Fruit fly (Drosophila melanogaster) whole organism, embryonic: Measurements from ENCODE around the gene mad2.

Experiments
- C15 ChIP-seq: fragments of 200-800 bp; sonication (Bioruptor generic); IDR thresholded peaks from 3 replicates; pipeline ENCODE4 v1.3.6; 2022; ENCODE audit warnings: missing biosample characterization, missing genetic modification characterization
- CG10543 ChIP-seq: fragments of 200-800 bp; sonication (Bioruptor generic); optimal IDR thresholded peaks from 3 replicates; lab custom pipeline; 2017; ENCODE audit warnings: missing biosample characterization, mild to moderate bottlenecking, missing genetic modification characterization, moderate library complexity
- CG10565 ChIP-seq: fragments of 200-800 bp; sonication (Bioruptor generic); optimal IDR thresholded peaks from 3 replicates; lab custom pipeline; 2016; ENCODE audit warnings: missing biosample characterization, mild to moderate bottlenecking, missing genetic modification characterization
- CG11504 ChIP-seq: fragments of 200-800 bp; sonication (Bioruptor generic); optimal IDR thresholded peaks from 3 replicates; lab custom pipeline; 2019; ENCODE audit warnings: missing biosample characterization, mild to moderate bottlenecking, missing genetic modification characterization, moderate library complexity
- CG11696 ChIP-seq: fragments of 200-800 bp; sonication (Bioruptor generic); IDR thresholded peaks from 2 replicates; pipeline ENCODE4 v1.3.6; 2022; ENCODE audit warnings: missing biosample characterization, missing genetic modification characterization
- CG12299 ChIP-seq: fragments of 200-800 bp; sonication (Bioruptor generic); optimal IDR thresholded peaks from 2 replicates; lab custom pipeline; 2018; ENCODE audit warnings: missing biosample characterization, mild to moderate bottlenecking, missing genetic modification characterization
- CG1233 ChIP-seq: fragments of 200-800 bp; sonication (Bioruptor generic); optimal IDR thresholded peaks from 4 replicates; lab custom pipeline; 2018; ENCODE audit warnings: missing biosample characterization, mild to moderate bottlenecking, missing genetic modification characterization
- CG12391 ChIP-seq: fragments of 200-800 bp; sonication (Bioruptor generic); optimal IDR thresholded peaks from 3 replicates; lab custom pipeline; 2018; ENCODE audit warnings: missing biosample characterization, mild to moderate bottlenecking, missing genetic modification characterization, moderate library complexity
- CG12769 ChIP-seq: fragments of 200-800 bp; sonication (Bioruptor generic); optimal IDR thresholded peaks from 2 replicates; lab custom pipeline; 2019; ENCODE audit warnings: missing biosample characterization, mild to moderate bottlenecking, missing genetic modification characterization, moderate library complexity
- CG13424 ChIP-seq: fragments of 200-800 bp; sonication (Bioruptor generic); optimal IDR thresholded peaks from 2 replicates; lab custom pipeline; 2019; ENCODE audit warnings: missing biosample characterization, mild to moderate bottlenecking, missing genetic modification characterization, moderate library complexity
- CG14441 ChIP-seq: fragments of 200-800 bp; sonication (Bioruptor generic); IDR thresholded peaks from 2 replicates; pipeline ENCODE4 v1.3.6; 2022; ENCODE audit warnings: missing biosample characterization, missing genetic modification characterization
- CG15269 ChIP-seq: fragments of 200-800 bp; sonication (Bioruptor generic); optimal IDR thresholded peaks from 2 replicates; lab custom pipeline; 2018; ENCODE audit warnings: missing biosample characterization, mild to moderate bottlenecking, missing genetic modification characterization, moderate library complexity
- CG15696 ChIP-seq: fragments of 200-800 bp; sonication (Bioruptor generic); optimal IDR thresholded peaks from 2 replicates; lab custom pipeline; 2019; ENCODE audit warnings: missing biosample characterization, mild to moderate bottlenecking, missing genetic modification characterization, moderate library complexity
- CG2120 ChIP-seq: fragments of 200-800 bp; sonication (Bioruptor generic); optimal IDR thresholded peaks from 3 replicates; lab custom pipeline; 2016; ENCODE audit warnings: missing biosample characterization, missing genetic modification characterization
- CG2678 ChIP-seq: fragments of 200-800 bp; sonication (Bioruptor generic); optimal IDR thresholded peaks from 3 replicates; lab custom pipeline; 2019; ENCODE audit warnings: missing biosample characterization, mild to moderate bottlenecking, missing genetic modification characterization, moderate library complexity
- CG30431 ChIP-seq: fragments of 200-800 bp; sonication (Bioruptor generic); optimal IDR thresholded peaks from 2 replicates; lab custom pipeline; 2017; ENCODE audit warnings: missing biosample characterization, missing genetic modification characterization
- CG6175 ChIP-seq: fragments of 200-800 bp; sonication (Bioruptor generic); IDR thresholded peaks from 3 replicates; pipeline ENCODE4 v1.3.6; 2022; ENCODE audit warnings: missing biosample characterization, missing genetic modification characterization
- CG7357 ChIP-seq: fragments of 200-800 bp; sonication (Bioruptor generic); IDR thresholded peaks from 3 replicates; pipeline ENCODE4 v1.3.6; 2022; ENCODE audit warnings: missing biosample characterization, missing genetic modification characterization
- CG9932 ChIP-seq: fragments of 200-800 bp; sonication (Bioruptor generic); IDR thresholded peaks from 2 replicates; pipeline ENCODE4 v1.3.6; 2022; ENCODE audit warnings: missing biosample characterization, missing genetic modification characterization
- CTCF ChIP-seq: fragments of 200-800 bp; sonication (Bioruptor generic); optimal IDR thresholded peaks from 2 replicates; lab custom pipeline; 2017; ENCODE audit warnings: missing biosample characterization, mild to moderate bottlenecking, missing genetic modification characterization, moderate library complexity
- CoRest ChIP-seq: fragments of 200-800 bp; sonication (Bioruptor generic); optimal IDR thresholded peaks from 3 replicates; lab custom pipeline; 2018; ENCODE audit warnings: missing biosample characterization, mild to moderate bottlenecking, missing genetic modification characterization, moderate library complexity
- D19A ChIP-seq: fragments of 200-800 bp; optimal IDR thresholded peaks from 3 replicates; lab custom pipeline; 2019; ENCODE audit warnings: missing biosample characterization, mild to moderate bottlenecking, missing genetic modification characterization, moderate library complexity
- Ets65A ChIP-seq: fragments of 200-800 bp; sonication (Bioruptor generic); peaks from one replicate; lab custom pipeline; 2016; ENCODE audit warnings: missing biosample characterization, missing genetic modification characterization
- Gug ChIP-seq: fragments of 200-800 bp; sonication (Bioruptor generic); IDR thresholded peaks from 4 replicates; pipeline ENCODE4 v1.3.6; 2022; ENCODE audit warnings: missing biosample characterization, missing genetic modification characterization
- Hr51 ChIP-seq, 2 experiments: fragments of 200-800 bp; sonication (Bioruptor generic); optimal IDR thresholded peaks; 2 replicates in 1 of 2; 3 replicates in 1 of 2; lab custom pipeline; 2016 to 2018; ENCODE audit warnings: missing biosample characterization in 2 of 2, missing genetic modification characterization in 2 of 2, mild to moderate bottlenecking in 1 of 2, moderate library complexity in 1 of 2
- Med ChIP-seq: fragments of 200-800 bp; sonication (Bioruptor generic); peaks from one replicate; lab custom pipeline; 2016; ENCODE audit warnings: missing biosample characterization, missing genetic modification characterization, mild to moderate bottlenecking, inconsistent platforms, moderate library complexity
- NFAT ChIP-seq: fragments of 200-800 bp; sonication (Bioruptor generic); IDR thresholded peaks from 2 replicates; pipeline ENCODE4 v1.3.6; 2022; ENCODE audit warnings: missing biosample characterization, missing genetic modification characterization
- NfI ChIP-seq: fragments of 200-800 bp; sonication (Bioruptor generic); optimal IDR thresholded peaks from 3 replicates; lab custom pipeline; 2018; ENCODE audit warnings: missing biosample characterization, mild to moderate bottlenecking, missing genetic modification characterization, moderate library complexity
- Ptx1 ChIP-seq: fragments of 200-800 bp; sonication (Bioruptor generic); IDR thresholded peaks from 2 replicates; pipeline ENCODE4 v1.3.6; 2022; ENCODE audit warnings: missing biosample characterization, missing genetic modification characterization
- Rfx ChIP-seq: fragments of 200-800 bp; sonication (Bioruptor generic); IDR thresholded peaks from 2 replicates; pipeline ENCODE4 v1.3.6; 2022; ENCODE audit warnings: missing biosample characterization, missing genetic modification characterization
- Rx ChIP-seq: fragments of 200-800 bp; sonication (Bioruptor generic); IDR thresholded peaks from 2 replicates; pipeline ENCODE4 v1.3.6; 2022; ENCODE audit warnings: missing biosample characterization, missing genetic modification characterization
- Sox102F ChIP-seq: fragments of 200-800 bp; sonication (Bioruptor generic); optimal IDR thresholded peaks from 2 replicates; lab custom pipeline; 2018; ENCODE audit warnings: missing biosample characterization, mild to moderate bottlenecking, missing genetic modification characterization, moderate library complexity
- Sry-δ ChIP-seq: fragments of 200-800 bp; sonication (Bioruptor generic); optimal IDR thresholded peaks from 2 replicates; lab custom pipeline; 2016; ENCODE audit warnings: missing biosample characterization, missing genetic modification characterization
- Ssrp ChIP-seq: fragments of 200-800 bp; sonication (Bioruptor generic); optimal IDR thresholded peaks from 2 replicates; lab custom pipeline; 2018; ENCODE audit warnings: missing biosample characterization, mild to moderate bottlenecking, missing genetic modification characterization, moderate library complexity
- crc ChIP-seq: fragments of 200-800 bp; sonication (Bioruptor generic); optimal IDR thresholded peaks from 2 replicates; lab custom pipeline; 2016; ENCODE audit warnings: missing biosample characterization, missing genetic modification characterization
- dmrt99B ChIP-seq: fragments of 200-800 bp; sonication (Bioruptor generic); optimal IDR thresholded peaks from 2 replicates; lab custom pipeline; 2018; ENCODE audit warnings: missing biosample characterization, mild to moderate bottlenecking, missing genetic modification characterization, moderate library complexity
- exex ChIP-seq: fragments of 200-800 bp; sonication (Bioruptor generic); optimal IDR thresholded peaks from 4 replicates; lab custom pipeline; 2018; ENCODE audit warnings: missing biosample characterization, mild to moderate bottlenecking, missing genetic modification characterization, moderate library complexity
- fu2 ChIP-seq: fragments of 200-800 bp; sonication (Bioruptor generic); optimal IDR thresholded peaks from 2 replicates; lab custom pipeline; 2016; ENCODE audit warnings: missing biosample characterization, missing genetic modification characterization
- gem ChIP-seq: fragments of 200-800 bp; sonication (Bioruptor generic); optimal IDR thresholded peaks from 2 replicates; lab custom pipeline; 2019; ENCODE audit warnings: missing biosample characterization, mild to moderate bottlenecking, missing genetic modification characterization, moderate library complexity
- grau ChIP-seq: fragments of 200-800 bp; optimal IDR thresholded peaks from 3 replicates; lab custom pipeline; 2019; ENCODE audit warnings: missing biosample characterization, mild to moderate bottlenecking, missing genetic modification characterization, moderate library complexity
- inv ChIP-seq: fragments of 200-800 bp; sonication (Bioruptor generic); IDR thresholded peaks from 2 replicates; pipeline ENCODE4 v1.3.6; 2022; ENCODE audit warnings: missing biosample characterization, missing genetic modification characterization; ENCODE audit not compliant: partially characterized antibody
- nmo ChIP-seq: fragments of 200-800 bp; sonication (Bioruptor generic); optimal IDR thresholded peaks from 2 replicates; lab custom pipeline; 2018; ENCODE audit warnings: missing biosample characterization, mild to moderate bottlenecking, missing genetic modification characterization, moderate library complexity
- pan ChIP-seq, 4 experiments: fragments of >200 bp in 3 of 4; fragments of 200-800 bp in 1 of 4; sonication (Bioruptor generic) in 1 of 4; optimal IDR thresholded peaks in 3 of 4; IDR thresholded peaks in 1 of 4; 2 replicates each; pipeline versions ENCODE4 v1.3.6 to Lab custom; 2017 to 2022; ENCODE audit warnings: missing biosample characterization in 2 of 4, missing genetic modification characterization in 2 of 4, mixed read lengths in 1 of 4
- ranshi ChIP-seq: fragments of 200-800 bp; sonication (Bioruptor generic); IDR thresholded peaks from 2 replicates; pipeline ENCODE4 v1.3.6; 2022; ENCODE audit warnings: missing biosample characterization, missing genetic modification characterization
- sens ChIP-seq: fragments of 200-800 bp; sonication (Bioruptor generic); peaks from one replicate; lab custom pipeline; 2016; ENCODE audit warnings: missing biosample characterization, missing genetic modification characterization
- slbo ChIP-seq: fragments of 200-800 bp; sonication (Bioruptor generic); IDR thresholded peaks from 2 replicates; pipeline ENCODE4 v1.3.6; 2022; ENCODE audit warnings: missing biosample characterization, missing genetic modification characterization
- tx ChIP-seq: fragments of 200-800 bp; sonication (Bioruptor generic); optimal IDR thresholded peaks from 2 replicates; lab custom pipeline; 2016; ENCODE audit warnings: missing biosample characterization, missing genetic modification characterization
- zfh1 ChIP-seq: fragments of 200-800 bp; sonication (Bioruptor generic); IDR thresholded peaks from 3 replicates; pipeline ENCODE4 v1.3.6; 2022; ENCODE audit warnings: missing biosample characterization, missing genetic modification characterization

mad2 gene

DNA sequence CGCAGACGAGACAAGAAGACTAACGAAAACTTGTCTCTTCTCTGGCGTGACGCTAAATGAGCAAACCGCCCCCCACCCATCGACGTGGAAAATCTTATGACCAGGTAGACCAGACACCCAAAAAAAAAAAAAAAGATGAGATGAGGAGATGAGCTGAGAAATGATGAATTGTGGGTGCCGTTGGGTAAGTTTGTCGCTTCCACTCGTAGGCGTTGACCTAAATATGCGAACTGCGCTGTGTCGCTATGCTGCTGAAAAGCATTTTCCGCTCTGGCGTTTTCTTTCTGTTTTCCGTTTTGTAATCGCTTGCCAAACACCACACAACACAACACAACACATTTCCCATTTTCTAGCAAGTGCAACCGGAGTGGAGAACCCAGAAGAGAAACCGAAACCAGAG lies 26.0 kb upstream of the mad2 start (continued):
- TF ChIP-seq Sry-δ (GFP tag; lab: Kevin White, UChicago) = no peak
- no peak for TF ChIP-seq CG12299 (tag; lab: Kevin White, UChicago)
- TF ChIP-seq exex (tag; lab: Kevin White, UChicago) = no peak
- no peak for TF ChIP-seq pan (optimal IDR thresholded peaks at IDR 0.05; lab: Kevin White, UChicago)
- TF ChIP-seq pan (GFP tag; optimal IDR thresholded peaks at IDR 0.05 in 1 of 2, IDR thresholded peaks at IDR 0.05 in 1 of 2) = peak in 1 of 2 experiments; percentile 30
- 0 out of 3 replicates have a peak, but pooled peaks have one; percentile 37 for TF ChIP-seq zfh1 (GFP tag; lab: Robert Waterston, UW)
- TF ChIP-seq CG11696 (GFP tag; lab: Robert Waterston, UW) = peak; percentile 60; the same call in 1 of the 2 replicates
- peak; percentile 39 for TF ChIP-seq Med

DNA sequence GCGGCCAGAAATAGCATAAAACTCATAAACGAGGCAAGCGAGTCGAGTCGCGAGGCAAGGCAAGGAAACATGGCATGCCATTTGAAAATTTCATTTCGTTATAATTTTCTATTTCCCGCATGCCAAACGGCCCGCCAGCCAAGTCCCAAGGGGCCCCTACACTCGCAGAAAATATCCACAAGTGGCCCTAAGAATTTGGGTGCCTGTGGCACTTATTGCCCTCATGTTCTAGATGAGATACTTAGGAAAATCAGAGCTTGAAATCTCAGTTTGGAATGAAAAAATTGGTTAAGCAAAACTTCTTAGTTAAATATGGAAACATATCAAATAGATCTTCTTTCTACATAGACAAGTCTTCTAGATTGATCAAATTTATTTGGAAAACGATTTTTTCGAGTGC lies 25.4 kb upstream of the mad2 start:
- TF ChIP-seq CTCF (no peak), sens (peak; percentile 78), CG13424 (peak; percentile 35), Sox102F (peak; percentile 23), nmo (GFP tag; lab: Kevin White, UChicago) (peak; percentile 5), CoRest (tag; lab: Kevin White, UChicago) (peak; percentile 10), ranshi (peak; percentile 34; the same call in 1 of the 2 replicates), C15 (GFP tag; lab: Robert Waterston, UW) (no peak), CG12769 (tag; lab: Kevin White, UChicago) (peak; percentile 32), CG2120 (GFP tag; lab: Kevin White, UChicago) (peak; percentile 14), NFAT (GFP tag; lab: Robert Waterston, UW) (0 out of 2 replicates have a peak, but pooled peaks have one; percentile 17), Rx (GFP tag; lab: Robert Waterston, UW) (no peak), Ets65A (GFP tag; lab: Kevin White, UChicago) (peak; percentile 28), CG2678 (tag; lab: Kevin White, UChicago) (peak; percentile 30), CG14441 (GFP tag; lab: Robert Waterston, UW) (0 out of 2 replicates have a peak, but pooled peaks have one; percentile 17), dmrt99B (tag; lab: Kevin White, UChicago) (peak; percentile 28), Rfx (GFP tag; lab: Robert Waterston, UW) (peak; percentile 27; the same call in 1 of the 2 replicates), slbo (GFP tag; lab: Robert Waterston, UW) (peak; percentile 20; the same call in 1 of the 2 replicates), D19A (peak; percentile 7), CG11696 (GFP tag; lab: Robert Waterston, UW) (no peak), crc (GFP tag; lab: Kevin White, UChicago) (no peak), CG30431 (GFP tag; lab: Kevin White, UChicago) (no peak), CG15696 (tag; lab: Kevin White, UChicago) (no peak), Hr51 (GFP tag; optimal IDR thresholded peaks at IDR 0.05; lab: Kevin White, UChicago) (peak in 1 of 2 experiments; percentile 22), inv (GFP tag; lab: Robert Waterston, UW) (no peak), gem (peak; percentile 8), Sry-δ (GFP tag; lab: Kevin White, UChicago) (no peak), NfI (GFP tag; lab: Kevin White, UChicago) (peak; percentile 22), CG1233 (GFP tag; lab: Kevin White, UChicago) (no peak), CG9932 (peak; percentile 30; the same call in 1 of the 2 replicates), CG11504 (peak; percentile 51), Gug (GFP tag; lab: Robert Waterston, UW) (0 out of 4 replicates have a peak, but pooled peaks have one; percentile 12), grau (peak; percentile 28), CG10543 (peak; percentile 26), Ptx1 (GFP tag; lab: Robert Waterston, UW) (0 out of 2 replicates have a peak, but pooled peaks have one; percentile 7), CG10565 (GFP tag; lab: Kevin White, UChicago) (no peak), CG15269 (tag; lab: Kevin White, UChicago) (peak; percentile 17), fu2 (GFP tag; lab: Kevin White, UChicago) (no peak), tx (GFP tag; lab: Kevin White, UChicago) (no peak), CG12391 (no peak), Ssrp (tag; lab: Kevin White, UChicago) (peak; percentile 12), CG7357 (GFP tag; lab: Robert Waterston, UW) (0 out of 3 replicates have a peak, but pooled peaks have one; percentile 24), CG6175 (peak; percentile 72; the same call in 2 of the 3 replicates)
